Worm (Caenorhabditis elegans): ENCODE data around the gene F54C9.9.

F54C9.9 gene

DNA sequence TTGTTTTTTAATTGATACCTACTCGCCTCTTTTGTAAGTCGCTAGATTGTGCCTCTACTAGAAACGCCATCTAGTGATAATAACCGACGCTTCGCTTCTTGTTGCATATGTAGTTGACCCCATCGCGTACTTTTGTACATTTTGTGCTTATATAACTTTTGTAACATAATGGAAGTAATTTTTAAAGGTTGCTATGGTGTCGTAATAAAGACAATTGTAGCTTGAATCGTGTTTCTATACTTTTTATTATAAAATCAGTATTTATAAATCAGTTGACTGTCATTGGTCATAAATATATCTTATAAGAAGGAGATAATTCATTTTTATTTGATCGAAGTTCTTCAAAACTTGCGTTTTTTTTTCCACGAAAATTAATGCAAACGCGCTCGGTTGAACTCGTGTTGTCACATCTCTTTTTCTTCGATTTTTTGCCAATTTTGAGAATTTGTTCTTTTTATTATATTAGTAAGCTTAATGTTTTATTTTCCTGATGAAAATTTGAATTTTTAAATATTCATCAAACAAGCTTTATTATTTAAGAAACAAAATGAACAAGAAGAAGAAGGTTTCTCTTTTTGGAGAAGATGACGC, at the start of gene F54C9.9:
Gene F54C9.9, plus strand, starts transcription at position 541 of the 591 bp plus-strand sequence.
- no peak for TF ChIP-seq unc-62 (GFP tag; optimal IDR thresholded peaks at IDR 0.05)

DNA sequence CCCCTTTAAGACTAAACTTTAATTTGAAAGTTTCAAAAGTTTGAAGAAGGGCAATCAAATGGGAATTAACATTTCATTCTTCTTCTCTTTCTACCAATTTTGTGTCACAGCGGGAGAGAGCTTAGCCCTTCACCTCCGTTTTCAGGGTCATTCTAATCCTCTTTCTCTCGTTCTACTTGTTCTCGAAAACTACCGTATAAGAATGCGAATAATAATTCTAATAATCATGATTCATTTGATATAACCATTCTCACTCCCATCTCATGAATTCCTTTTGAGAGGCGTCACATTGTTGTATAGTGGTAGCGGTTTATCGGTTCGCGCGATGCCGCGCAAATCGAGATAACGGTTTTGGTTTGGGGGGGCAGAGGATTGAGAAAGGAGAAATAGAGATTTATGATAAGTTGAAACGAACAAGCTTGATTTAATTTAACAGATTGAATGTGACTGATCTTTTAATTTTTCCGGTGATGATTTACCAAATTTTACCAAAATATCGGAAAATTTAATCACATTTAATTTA, 48.6 kb upstream of the F54C9.9 start:
- TF ChIP-seq unc-62 (GFP tag; optimal IDR thresholded peaks at IDR 0.05), result no peak

DNA sequence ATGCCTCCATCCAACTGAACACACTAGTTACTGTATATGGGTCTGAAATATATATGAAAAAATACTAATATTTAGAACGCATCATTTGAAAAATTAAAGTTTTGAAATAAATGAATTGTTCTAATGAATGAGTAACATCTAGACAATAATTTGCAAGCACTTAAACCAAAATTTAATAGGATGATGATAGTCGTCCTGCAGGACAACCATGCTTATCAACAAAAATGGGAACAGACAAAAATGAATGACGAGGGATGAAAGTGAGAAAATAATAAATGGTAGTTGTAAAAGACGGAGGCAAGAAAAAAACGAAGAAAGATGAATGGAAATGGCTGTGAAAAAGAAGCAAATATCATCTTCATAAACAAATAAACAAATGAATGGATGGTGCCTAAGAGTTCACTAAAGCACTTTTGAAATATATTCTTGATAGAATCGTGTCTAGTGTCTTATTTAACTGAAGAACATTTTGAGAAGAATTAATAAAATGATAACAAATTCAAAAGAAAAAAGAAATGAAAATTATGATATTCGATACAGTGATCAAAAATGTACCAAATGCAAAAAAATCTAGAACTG, 46.6 kb upstream of the F54C9.9 start, which contains the start of gene gldi-7:
Gene gldi-7, minus strand, starts transcription at position 42 of the 579 bp plus-strand sequence.
- no peak for TF ChIP-seq unc-62 (GFP tag; optimal IDR thresholded peaks at IDR 0.05)

DNA sequence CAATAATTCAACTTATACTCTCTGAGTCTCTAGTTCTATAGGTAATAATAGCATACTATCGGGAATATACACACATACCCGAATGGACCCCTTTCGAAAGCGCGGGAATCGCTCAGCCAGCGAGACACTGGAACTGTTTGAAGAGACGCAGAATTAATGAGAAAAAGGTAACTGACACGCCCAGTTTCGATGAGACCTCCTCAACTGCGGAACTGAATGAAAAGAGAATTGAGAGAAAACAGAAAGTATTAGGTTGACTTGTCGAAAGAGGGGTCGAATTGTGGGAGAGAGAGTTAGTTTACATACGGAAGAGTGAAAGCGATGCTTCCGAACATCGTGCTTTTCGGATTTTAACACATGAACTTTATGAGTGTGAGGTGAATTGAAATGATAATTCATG, 45.8 kb upstream of the F54C9.9 start:
- no peak for TF ChIP-seq unc-62 (GFP tag; optimal IDR thresholded peaks at IDR 0.05)

DNA sequence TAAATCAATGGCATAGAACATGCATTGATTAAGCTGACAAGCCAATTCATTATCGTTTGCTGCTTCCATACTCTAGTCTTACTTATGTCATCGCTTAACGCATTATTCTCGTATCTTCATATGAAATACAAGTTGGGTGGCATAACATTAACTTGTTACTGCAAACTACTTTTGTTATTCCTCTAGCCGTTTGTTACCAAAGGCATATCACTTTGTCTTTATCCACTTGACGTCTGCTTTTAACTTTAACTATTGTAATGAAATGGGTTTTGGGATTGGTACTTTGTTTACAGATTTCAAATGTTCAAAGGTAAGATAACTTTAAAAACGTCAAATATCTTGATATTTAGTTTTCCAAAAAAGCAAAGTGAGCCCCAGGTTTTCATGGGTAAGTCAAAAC, 41.8 kb upstream of the F54C9.9 start, which contains the start of gene W01C9.2:
Gene W01C9.2, plus strand, starts transcription at position 301 of the 400 bp plus-strand sequence.
- no peak for TF ChIP-seq unc-62 (GFP tag; optimal IDR thresholded peaks at IDR 0.05)

DNA sequence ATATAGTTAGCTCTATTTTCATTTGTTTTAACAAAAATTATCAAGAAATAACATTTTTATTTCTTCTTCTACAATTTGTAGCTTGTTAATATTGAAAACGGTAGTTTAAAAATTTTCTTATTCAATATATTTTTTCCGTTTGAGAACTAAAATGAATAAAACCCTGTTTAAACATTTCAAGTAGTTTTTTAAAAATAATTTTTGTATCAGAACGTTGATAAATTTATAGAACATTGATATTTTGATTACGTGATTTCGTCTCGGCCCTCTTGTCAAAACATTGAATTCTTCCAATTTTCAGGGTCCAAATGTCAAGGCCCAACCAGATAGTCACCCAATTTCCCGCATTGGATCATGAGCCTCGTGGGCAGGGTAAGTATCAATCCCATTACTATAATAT, 37.4 kb upstream of the F54C9.9 start, which contains the start of gene pqn-73:
Gene pqn-73, plus strand, starts transcription at position 301 of the 400 bp plus-strand sequence.
- TF ChIP-seq unc-62 (GFP tag; optimal IDR thresholded peaks at IDR 0.05), result no peak

DNA sequence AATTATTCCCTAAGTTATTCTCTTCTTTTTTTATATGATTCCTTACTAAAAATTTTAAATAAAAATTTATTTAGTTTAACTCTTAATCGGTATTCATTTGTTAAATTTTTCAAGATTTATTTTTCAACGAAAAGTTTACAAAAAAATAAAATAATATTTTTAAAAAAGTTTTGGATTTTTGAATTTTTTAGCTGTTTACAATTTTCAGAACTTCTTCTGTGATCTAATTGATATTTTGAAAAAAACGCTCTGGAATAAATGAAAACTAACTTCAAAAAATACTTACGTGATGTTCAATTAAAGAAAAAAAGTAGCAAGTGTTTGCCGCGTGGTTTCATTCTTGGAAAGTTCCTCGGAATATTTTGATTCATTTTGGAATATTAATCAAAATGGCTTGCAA, 32.5 kb upstream of the F54C9.9 start, which contains the start of gene decr-1.2:
Gene decr-1.2, plus strand, starts transcription at position 301 of the 400 bp plus-strand sequence.
- TF ChIP-seq unc-62 (GFP tag; optimal IDR thresholded peaks at IDR 0.05), result no peak

DNA sequence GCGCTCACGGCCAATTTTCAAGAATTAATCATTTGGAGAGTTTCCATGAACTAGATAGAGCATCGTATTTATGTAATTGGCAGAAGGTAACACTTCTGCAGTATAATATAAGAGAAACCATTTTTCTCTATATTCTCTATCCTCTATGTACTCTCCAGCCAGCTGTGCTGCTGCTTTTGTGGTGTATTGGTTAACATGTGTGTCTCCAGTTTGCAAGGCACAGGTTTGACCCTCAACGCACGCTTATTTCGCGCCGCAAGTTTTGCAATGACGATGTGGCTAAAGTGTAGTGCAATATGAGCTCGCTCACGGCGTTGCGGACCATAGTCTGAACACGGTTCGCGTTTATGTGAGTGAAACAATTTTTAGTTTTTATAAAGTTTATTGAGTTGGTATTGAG, 30.9 kb upstream of the F54C9.9 start:
- no peak for TF ChIP-seq unc-62 (GFP tag; optimal IDR thresholded peaks at IDR 0.05)

DNA sequence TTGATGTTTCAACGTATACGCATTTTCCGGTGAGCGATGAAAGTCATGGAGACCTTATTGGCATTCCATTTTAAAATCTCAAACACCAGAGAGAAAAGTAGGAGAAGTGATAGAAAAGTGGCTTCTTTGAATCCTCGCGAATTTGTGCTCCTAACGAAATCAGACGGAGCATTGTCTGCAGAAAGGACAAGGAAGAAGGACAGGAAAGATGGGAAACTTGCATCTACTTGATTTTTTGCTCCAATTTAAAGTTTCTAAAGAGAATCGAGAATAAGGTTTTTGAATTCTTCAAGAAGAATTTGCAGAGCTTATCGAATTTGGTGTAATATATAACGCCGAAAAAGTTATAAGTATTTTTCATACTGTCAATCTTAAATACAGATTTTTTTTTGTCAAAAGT, 26.7 kb upstream of the F54C9.9 start:
- no peak for TF ChIP-seq unc-62 (GFP tag; optimal IDR thresholded peaks at IDR 0.05)

DNA sequence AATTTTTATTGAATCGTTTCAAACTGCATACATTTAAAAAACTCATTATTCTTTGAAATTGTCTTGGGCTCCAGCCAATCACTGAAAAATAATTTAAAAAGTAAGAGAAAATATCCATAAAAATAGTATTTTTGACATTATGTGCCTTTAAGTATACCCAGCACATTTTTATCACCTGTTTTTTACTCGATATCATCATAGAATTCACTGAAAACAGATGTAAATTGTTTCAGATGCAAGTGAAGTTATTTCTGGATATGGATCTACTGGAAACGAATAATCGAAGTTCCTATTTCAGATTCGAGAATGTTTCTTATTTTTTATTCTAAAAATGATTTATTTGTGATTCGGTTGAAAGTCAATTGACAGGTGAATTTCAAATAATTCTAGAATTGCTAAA, 23.3 kb upstream of the F54C9.9 start:
- TF ChIP-seq unc-62 (GFP tag; optimal IDR thresholded peaks at IDR 0.05), result no peak

DNA sequence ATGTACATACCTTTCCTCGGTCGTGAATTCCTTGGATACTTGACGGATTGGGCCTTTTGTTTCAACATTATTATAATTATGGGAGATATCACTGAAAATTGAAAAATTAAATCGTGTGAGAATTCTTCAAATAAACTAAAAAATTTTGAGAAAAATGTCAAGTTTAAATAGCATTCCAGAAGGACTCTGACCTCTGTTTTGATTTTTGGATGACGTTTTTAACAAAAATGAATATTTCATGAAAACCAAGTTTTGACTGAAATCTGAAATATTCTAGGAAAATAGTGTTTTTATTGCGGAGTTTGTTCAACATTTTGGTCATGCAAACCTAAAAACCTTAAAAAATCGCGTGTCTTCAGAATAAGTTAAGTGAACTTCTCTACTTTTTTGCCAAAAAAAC, 21.7 kb upstream of the F54C9.9 start, which contains the start of gene glb-27:
Gene glb-27, minus strand, starts transcription at position 101 of the 400 bp plus-strand sequence.
- TF ChIP-seq unc-62 (GFP tag; optimal IDR thresholded peaks at IDR 0.05), result no peak

DNA sequence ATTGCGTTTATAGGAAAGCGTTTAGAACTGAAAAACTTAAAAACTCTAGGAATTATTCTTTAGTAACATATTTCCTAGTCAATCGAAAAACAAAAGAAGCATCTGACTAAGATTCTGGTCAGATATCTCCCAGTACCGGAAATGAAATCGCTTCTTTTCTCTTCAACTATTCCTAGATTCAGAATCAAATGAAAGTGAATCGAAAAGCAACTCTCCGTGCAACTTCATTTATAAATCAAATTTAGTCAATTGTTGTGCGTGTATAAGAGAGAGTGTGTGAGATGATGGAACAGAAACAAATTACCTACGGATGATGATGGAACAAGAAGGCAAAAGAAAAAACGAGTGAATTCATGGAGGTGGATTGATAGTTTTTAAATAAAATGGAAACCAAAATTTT, 18.7 kb upstream of the F54C9.9 start:
- TF ChIP-seq unc-62 (GFP tag; optimal IDR thresholded peaks at IDR 0.05), result no peak

DNA sequence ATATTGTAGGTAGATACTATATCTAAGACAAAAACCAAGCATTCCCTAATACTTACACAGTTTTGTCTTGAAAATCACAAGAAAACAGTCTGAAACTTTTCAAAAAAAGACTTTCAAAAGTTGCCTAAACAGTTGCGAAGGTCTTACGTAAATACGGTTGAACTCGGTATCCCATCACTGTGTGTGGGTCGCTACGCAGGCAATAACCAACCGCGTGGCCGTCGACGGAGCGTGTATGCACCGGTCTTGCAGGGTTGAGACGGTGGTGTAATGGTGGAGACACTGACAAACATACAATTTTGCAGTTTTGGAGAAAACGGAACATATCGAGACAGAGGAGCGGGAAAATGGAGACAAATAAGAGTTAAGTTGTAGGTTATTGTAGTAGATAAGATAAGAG, 16.6 kb upstream of the F54C9.9 start, which contains the start of gene iff-2:
Gene iff-2, minus strand, starts transcription at position 141 of the 400 bp plus-strand sequence.
- no peak for TF ChIP-seq unc-62 (GFP tag; optimal IDR thresholded peaks at IDR 0.05)

DNA sequence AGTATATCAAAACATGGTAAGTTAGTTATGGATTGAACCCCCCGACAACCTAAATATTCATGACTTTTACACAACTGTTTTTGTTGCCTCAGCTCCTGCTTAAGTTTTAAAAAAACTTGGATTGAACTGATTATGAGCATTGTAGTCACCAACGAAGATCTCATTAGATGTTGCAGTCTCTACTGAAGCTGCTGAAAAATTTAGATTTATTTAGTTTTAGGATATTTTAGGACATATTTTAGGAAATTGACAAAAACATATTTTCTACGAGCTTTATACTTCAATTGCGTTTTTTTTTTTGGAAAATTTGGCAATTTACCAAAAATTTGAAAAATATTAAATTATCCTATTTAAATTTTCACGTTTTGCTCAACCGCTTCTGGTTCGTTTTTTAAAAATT, 15.8 kb upstream of the F54C9.9 start, which contains the start of gene F54C9.14:
Gene F54C9.14, plus strand, starts transcription at position 301 of the 400 bp plus-strand sequence.
- no peak for TF ChIP-seq unc-62 (GFP tag; optimal IDR thresholded peaks at IDR 0.05)

DNA sequence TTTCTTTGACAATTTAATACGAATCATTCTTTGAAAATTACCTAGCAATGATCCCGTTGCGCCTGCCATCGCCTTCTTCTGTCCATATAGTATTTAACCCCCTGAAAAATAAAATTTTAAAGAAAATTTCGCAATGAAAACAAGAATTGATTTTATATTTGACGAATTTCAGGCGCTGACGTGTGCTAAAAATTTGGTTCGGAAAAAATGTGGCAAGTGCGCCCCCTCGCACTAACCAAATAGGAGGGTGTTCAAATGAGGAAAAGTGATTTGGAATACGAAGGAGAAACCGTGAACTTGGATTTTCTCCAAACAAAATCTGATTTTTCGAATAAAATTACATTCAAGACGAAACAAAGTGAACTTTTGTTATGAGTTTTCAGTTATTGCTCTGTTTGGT, 11.8 kb upstream of the F54C9.9 start, which contains the start of gene stc-1:
Gene stc-1, minus strand, starts transcription at position 101 of the 400 bp plus-strand sequence.
- TF ChIP-seq unc-62 (GFP tag; optimal IDR thresholded peaks at IDR 0.05), result no peak

DNA sequence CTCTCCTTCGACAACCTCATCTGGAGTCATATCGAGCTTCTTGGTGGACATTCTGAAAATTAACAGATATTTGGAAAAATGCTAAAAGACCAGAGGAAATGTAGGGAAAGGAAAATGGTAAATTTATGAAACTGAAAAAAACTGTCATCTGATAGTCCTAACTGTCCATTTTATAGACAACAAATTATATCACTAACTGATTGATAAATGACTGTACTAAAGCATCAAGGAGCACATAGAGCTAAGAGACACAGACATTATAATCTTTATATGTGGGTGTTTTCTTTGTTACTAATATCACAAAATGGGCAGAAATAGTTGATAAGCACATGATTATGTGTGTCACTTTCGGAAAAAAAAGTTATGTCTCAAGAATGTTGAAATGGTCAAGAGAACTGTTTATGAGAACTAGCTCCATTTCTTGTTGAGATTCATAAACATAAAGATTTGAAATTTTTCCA, 11.0 kb upstream of the F54C9.9 start, which contains the start of gene F54C9.3:
Gene F54C9.3, minus strand, starts transcription at position 51 of the 461 bp plus-strand sequence.
- no peak for TF ChIP-seq unc-62 (GFP tag; optimal IDR thresholded peaks at IDR 0.05)
